Fruit fly (Drosophila melanogaster): ENCODE data around the gene S6kII.
A peak's percentile ranks its signal among the peaks of the same experiment; 100 is the strongest.

Gene S6kII

DNA sequence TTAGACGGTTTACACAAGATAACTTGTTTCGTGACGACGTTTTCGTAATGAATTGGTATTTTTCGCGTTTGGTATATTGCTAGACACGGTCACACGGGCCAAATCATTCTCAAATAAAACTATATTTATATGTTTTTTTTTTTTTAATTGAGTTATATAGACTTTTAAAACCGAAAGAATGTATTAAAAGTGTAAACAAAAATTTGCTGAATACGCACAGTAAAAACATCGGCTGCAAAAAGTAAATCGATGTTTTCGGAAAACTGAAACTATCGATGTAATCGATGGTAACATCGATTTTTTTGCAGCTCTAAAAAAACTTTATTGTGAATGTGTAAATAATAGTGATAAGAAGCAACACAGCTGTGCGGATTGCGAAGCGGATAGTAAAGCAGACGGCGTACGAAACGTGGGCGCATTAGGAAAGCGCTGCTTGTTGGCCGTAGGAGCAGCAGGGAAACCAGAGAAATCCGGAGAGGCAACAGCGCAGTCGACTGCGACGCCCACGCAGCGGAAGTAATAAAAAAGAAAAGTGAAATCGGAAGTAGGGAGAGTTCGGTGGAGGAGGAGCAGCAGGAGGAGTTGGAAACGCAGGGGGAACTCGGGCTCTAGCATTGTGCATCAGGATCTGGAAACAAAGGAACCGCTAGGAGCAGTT is at the start of gene S6kII (continued):
- TF ChIP-seq CG14441 (GFP tag; IDR thresholded peaks at IDR 0.05): no peak
- TF ChIP-seq gcm (GFP tag; optimal IDR thresholded peaks at IDR 0.05): no peak
- no peak for TF ChIP-seq CG31441 (GFP tag; IDR thresholded peaks at IDR 0.05)
- TF ChIP-seq CG18619 (GFP tag; optimal IDR thresholded peaks at IDR 0.05): no peak
- no peak for TF ChIP-seq mam (GFP tag; optimal IDR thresholded peaks at IDR 0.05)
- TF ChIP-seq maf-S (GFP tag; optimal IDR thresholded peaks at IDR 0.05): no peak
- TF ChIP-seq sisA (GFP tag; IDR thresholded peaks at IDR 0.05): no peak
- TF ChIP-seq slbo (GFP tag; IDR thresholded peaks at IDR 0.05): no peak
- TF ChIP-seq CG33213 (GFP tag; optimal IDR thresholded peaks at IDR 0.05): no peak
- no peak for TF ChIP-seq eve (GFP tag; optimal IDR thresholded peaks at IDR 0.05)
- TF ChIP-seq croc (GFP tag; conservative IDR thresholded peaks at IDR 0.05): no peak
- TF ChIP-seq Abd-B (GFP tag; optimal IDR thresholded peaks at IDR 0.05): no peak
- no peak for TF ChIP-seq GATAe (GFP tag; conservative IDR thresholded peaks at IDR 0.05)
- no peak for TF ChIP-seq insv (GFP tag; optimal IDR thresholded peaks at IDR 0.05)
- TF ChIP-seq CG3281 (GFP tag; optimal IDR thresholded peaks at IDR 0.05): no peak
- no peak for TF ChIP-seq pb (GFP tag; optimal IDR thresholded peaks at IDR 0.05)
- peak in 1 of 2 experiments; percentile 54 for TF ChIP-seq crp (GFP tag; optimal IDR thresholded peaks at IDR 0.05)
- TF ChIP-seq CG17568 (GFP tag; optimal IDR thresholded peaks at IDR 0.05): no peak
- TF ChIP-seq ase (GFP tag; IDR thresholded peaks at IDR 0.05): no peak
- no peak for TF ChIP-seq CG6254 (GFP tag; optimal IDR thresholded peaks at IDR 0.05)
- TF ChIP-seq CG7786 (GFP tag; optimal IDR thresholded peaks at IDR 0.05): no peak
- no peak for TF ChIP-seq CG17385 (GFP tag; optimal IDR thresholded peaks at IDR 0.05)
- TF ChIP-seq Lpt (GFP tag; optimal IDR thresholded peaks at IDR 0.05): no peak
- no peak for TF ChIP-seq CG10431 (GFP tag; optimal IDR thresholded peaks at IDR 0.05)
- TF ChIP-seq CG8765 (GFP tag; IDR thresholded peaks at IDR 0.05): no peak
- TF ChIP-seq Xrp1 (GFP tag; IDR thresholded peaks at IDR 0.05): no peak

DNA sequence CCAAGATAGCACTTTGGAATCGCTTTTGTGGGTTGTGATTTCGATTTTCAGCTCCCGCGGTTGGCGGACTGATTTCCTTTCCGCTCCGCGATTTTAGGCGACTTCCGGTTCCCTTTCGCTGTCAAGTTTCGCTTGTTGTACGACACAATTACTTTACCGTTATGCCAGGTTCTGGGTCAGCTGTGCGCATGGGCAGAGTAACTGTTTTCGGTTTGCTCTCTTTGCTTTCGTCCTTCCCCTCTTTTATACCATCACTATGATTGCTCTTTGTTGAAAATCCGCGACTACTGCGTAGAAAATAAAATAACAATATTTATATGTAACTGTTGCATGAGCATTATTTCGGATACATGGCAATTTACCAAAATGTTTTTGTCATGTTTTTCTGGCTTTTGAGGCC is 49.2 kb upstream of the S6kII start:
- no peak for TF ChIP-seq CG6813 (GFP tag; optimal IDR thresholded peaks at IDR 0.05)
- TF ChIP-seq CG8290 (GFP tag; optimal IDR thresholded peaks at IDR 0.05): no peak
- no peak for TF ChIP-seq CG8290 (tag; optimal IDR thresholded peaks at IDR 0.05)
- no peak for TF ChIP-seq Mes4 (GFP tag; optimal IDR thresholded peaks at IDR 0.05)
- no peak for TF ChIP-seq kah (GFP tag; optimal IDR thresholded peaks at IDR 0.05)
- TF ChIP-seq CG10565 (GFP tag; optimal IDR thresholded peaks at IDR 0.05): no peak
- TF ChIP-seq ac (GFP tag; optimal IDR thresholded peaks at IDR 0.05): no peak
- no peak for TF ChIP-seq Mad (GFP tag; optimal IDR thresholded peaks at IDR 0.05)
- peak; percentile 18 for TF ChIP-seq Hmr (GFP tag; optimal IDR thresholded peaks at IDR 0.05)
- 0 out of 3 replicates have a peak, but pooled peaks have one; percentile 9 for TF ChIP-seq CG2199 (GFP tag; IDR thresholded peaks at IDR 0.05)
- no peak for TF ChIP-seq CG14014 (GFP tag; IDR thresholded peaks at IDR 0.05)
- TF ChIP-seq unc-4 (GFP tag; IDR thresholded peaks at IDR 0.05; ENCODE audit: partially characterized antibody): no peak
- TF ChIP-seq CG16815 (GFP tag; optimal IDR thresholded peaks at IDR 0.05): no peak
- TF ChIP-seq Med (GFP tag): peak; percentile 45
- no peak for TF ChIP-seq CG15073 (GFP tag; optimal IDR thresholded peaks at IDR 0.05)
- TF ChIP-seq CG32532 (GFP tag; IDR thresholded peaks at IDR 0.05): peak; percentile 15; the same call in 1 of the 2 replicates
- no peak for TF ChIP-seq HLHmδ (GFP tag; optimal IDR thresholded peaks at IDR 0.05)
- TF ChIP-seq Kr (GFP tag; optimal IDR thresholded peaks at IDR 0.05): no peak
- no peak for TF ChIP-seq Hr78 (GFP tag; optimal IDR thresholded peaks at IDR 0.05)
- no peak for TF ChIP-seq Gug (GFP tag; IDR thresholded peaks at IDR 0.05)
- TF ChIP-seq Vsx1 (GFP tag; optimal IDR thresholded peaks at IDR 0.05): no peak
- peak; percentile 48 for TF ChIP-seq Ets97D (GFP tag; optimal IDR thresholded peaks at IDR 0.05)
- TF ChIP-seq D19A (tag; optimal IDR thresholded peaks at IDR 0.05): peak; percentile 53
- peak; percentile 89 for TF ChIP-seq ewg (GFP tag; optimal IDR thresholded peaks at IDR 0.05)
- no peak for TF ChIP-seq Awh (GFP tag; IDR thresholded peaks at IDR 0.05)
- no peak for TF ChIP-seq CG1792 (GFP tag; optimal IDR thresholded peaks at IDR 0.05)
